Worm (Caenorhabditis elegans): ENCODE data around the gene fbxa-222.
"Not testable (repeated sequence)": the region's sequence is repeated elsewhere in the genome, so short reads cannot be mapped to it uniquely, and the experiment has no call there.

- not testable (repeated sequence) for TF ChIP-seq unc-39 (tag; optimal IDR thresholded peaks at IDR 0.05); lin-13 (GFP tag; optimal IDR thresholded peaks at IDR 0.05); mep-1 (tag; optimal IDR thresholded peaks at IDR 0.05); nhr-25 (tag; optimal IDR thresholded peaks at IDR 0.05; ENCODE audit: borderline replicate concordance, insufficient read depth); snpc-4 (tag; optimal IDR thresholded peaks at IDR 0.05)
Observed at ce11 chrX:108929-109328, 8.3 kb upstream of the fbxa-222 start, which contains the start of gene elk-2.
